Worm (Caenorhabditis elegans) whole organism, L4 larva: ENCODE results near the gene ceh-23.

Source experiments
- D1046.2 ChIP-seq: fragments of 200-800 bp; sonication (Bioruptor generic); IDR thresholded peaks from 2 replicates; pipeline ENCODE4 v1.3.6; 2022; ENCODE audit warnings: missing genetic modification characterization, missing compliant biosample characterization
- R02D3.7 ChIP-seq: fragments of 150-350 bp; sonication (generic microtip); optimal IDR thresholded peaks from 3 replicates; lab custom pipeline; 2014; ENCODE audit warnings: missing biosample characterization, missing genetic modification characterization
- T20F7.1 ChIP-seq: fragments of 200-800 bp; sonication (Bioruptor generic); optimal IDR thresholded peaks from 2 replicates; lab custom pipeline; 2018; ENCODE audit warnings: mild to moderate bottlenecking, missing genetic modification characterization, missing compliant biosample characterization
- Y48G9A.11 ChIP-seq: fragments of 200-800 bp; sonication (Bioruptor generic); IDR thresholded peaks from 2 replicates; pipeline ENCODE4 v1.3.6; 2022; ENCODE audit warnings: missing genetic modification reagents, missing genetic modification characterization, missing compliant biosample characterization
- aly-2 ChIP-seq: sonication (generic microtip); optimal IDR thresholded peaks from 2 replicates; lab custom pipeline; 2018; ENCODE audit warnings: missing biosample characterization, missing genetic modification characterization
- ceh-82 ChIP-seq: sonication (generic microtip); optimal IDR thresholded peaks from 2 replicates; lab custom pipeline; 2017; ENCODE audit warnings: missing biosample characterization, missing genetic modification characterization
- ctbp-1 ChIP-seq: fragments of 200-800 bp; sonication (Bioruptor generic); IDR thresholded peaks from 2 replicates; pipeline ENCODE4 v1.3.6; 2022; ENCODE audit warnings: missing genetic modification reagents, missing genetic modification characterization, missing compliant biosample characterization
- daf-8 ChIP-seq: fragments of 200-800 bp; sonication (Bioruptor generic); IDR thresholded peaks from 2 replicates; pipeline ENCODE4 v1.3.6; 2022; ENCODE audit warnings: missing genetic modification characterization, missing compliant biosample characterization
- dmd-9 ChIP-seq: fragments of 200-800 bp; sonication (Bioruptor generic); IDR thresholded peaks from 2 replicates; pipeline ENCODE4 v1.3.6; 2022; ENCODE audit warnings: missing genetic modification reagents, missing genetic modification characterization, missing compliant biosample characterization
- dpl-1 ChIP-seq: fragments of 150-350 bp; optimal IDR thresholded peaks from 2 replicates; lab custom pipeline; 2014; ENCODE audit warnings: missing biosample characterization, missing genetic modification reagents, missing genetic modification characterization
- duxl-1 ChIP-seq: sonication (generic microtip); optimal IDR thresholded peaks from 2 replicates; lab custom pipeline; 2016; ENCODE audit warnings: mild to moderate bottlenecking, missing genetic modification characterization, moderate library complexity, missing compliant biosample characterization; ENCODE audit not compliant: poor library complexity
- jun-1 ChIP-seq: fragments of 150-350 bp; optimal IDR thresholded peaks from 2 replicates; lab custom pipeline; 2014; ENCODE audit warnings: missing biosample characterization, missing genetic modification reagents, missing genetic modification characterization
- lim-7 ChIP-seq: fragments of 200-800 bp; sonication (Bioruptor generic); IDR thresholded peaks from 2 replicates; pipeline ENCODE4 v1.3.6; 2022; ENCODE audit warnings: missing genetic modification characterization, missing compliant biosample characterization
- lin-39 ChIP-seq: fragments of 150-350 bp; optimal IDR thresholded peaks from 2 replicates; lab custom pipeline; 2014; ENCODE audit warnings: missing biosample characterization, missing genetic modification reagents, missing genetic modification characterization
- madf-9 ChIP-seq: fragments of 200-800 bp; sonication (Bioruptor generic); conservative IDR thresholded peaks from 2 replicates; pipeline ENCODE4 v1.3.6; 2022; ENCODE audit warnings: missing genetic modification reagents, missing genetic modification characterization, missing compliant biosample characterization
- mdt-29 ChIP-seq: fragments of 200-800 bp; sonication (Bioruptor generic); IDR thresholded peaks from 2 replicates; pipeline ENCODE4 v1.3.6; 2022; ENCODE audit warnings: missing genetic modification reagents, missing genetic modification characterization, missing compliant biosample characterization
- mxl-2 ChIP-seq: fragments of 200-800 bp; sonication (Bioruptor generic); conservative IDR thresholded peaks from 2 replicates; pipeline ENCODE4 v1.3.6; 2022; ENCODE audit warnings: missing genetic modification reagents, missing genetic modification characterization, missing compliant biosample characterization
- mxl-3 ChIP-seq: fragments of 200-800 bp; sonication (Bioruptor generic); optimal IDR thresholded peaks from 2 replicates; lab custom pipeline; 2018; ENCODE audit warnings: mild to moderate bottlenecking, missing genetic modification characterization, missing compliant biosample characterization
- nhr-41 ChIP-seq: fragments of 200-800 bp; sonication (Bioruptor generic); IDR thresholded peaks from 2 replicates; pipeline ENCODE4 v1.3.6; 2022; ENCODE audit warnings: missing genetic modification reagents, missing genetic modification characterization, missing compliant biosample characterization
- nhr-6 ChIP-seq: fragments of 150-350 bp; optimal IDR thresholded peaks from 2 replicates; lab custom pipeline; 2014; ENCODE audit warnings: missing biosample characterization, missing genetic modification characterization
- rbr-2 ChIP-seq: sonication (generic microtip); optimal IDR thresholded peaks from 2 replicates; lab custom pipeline; 2016; ENCODE audit warnings: missing genotype, missing genetic modification characterization, missing compliant biosample characterization
- saeg-2 ChIP-seq: fragments of 200-800 bp; sonication (Bioruptor generic); IDR thresholded peaks from 2 replicates; pipeline ENCODE4 v1.3.6; 2022; ENCODE audit warnings: missing genetic modification reagents, missing genetic modification characterization, missing compliant biosample characterization
- set-16 ChIP-seq: fragments of 200-800 bp; sonication (Bioruptor generic); IDR thresholded peaks from 2 replicates; pipeline ENCODE4 v1.3.6; 2022; ENCODE audit warnings: missing genetic modification reagents, missing genetic modification characterization, missing compliant biosample characterization
- unc-62 ChIP-seq, 3 experiments: fragments of 150-350 bp in 1 of 3; sonication (generic microtip); optimal IDR thresholded peaks in 2 of 3; peaks in 1 of 3; 1 replicate in 1 of 3; 2 replicates in 2 of 3; lab custom pipeline; 2014 to 2017; ENCODE audit warnings: missing biosample characterization in 3 of 3, missing genetic modification characterization in 3 of 3, missing genetic modification reagents in 3 of 3, missing genotype in 1 of 3

The ceh-23 gene

ce11 chrIII:7812208-7812880, 27.0 kb upstream of the ceh-23 start:
- TF ChIP-seq set-16 (GFP tag; lab: Robert Waterston, UW): peak; percentile 91
- no peak for TF ChIP-seq T20F7.1 (GFP tag; lab: Kevin White, UChicago)
- peak in 1 of 2 experiments; percentile 12 for TF ChIP-seq unc-62 (GFP tag; optimal IDR thresholded peaks at IDR 0.05 in 1 of 2; lab: Kevin White, UChicago)
- TF ChIP-seq unc-62 (tag; optimal IDR thresholded peaks at IDR 0.05; lab: Kevin White, UChicago): no peak
- peak; percentile 62 for TF ChIP-seq duxl-1
- no peak for TF ChIP-seq rbr-2
- TF ChIP-seq mdt-29 (GFP tag; lab: Robert Waterston, UW): no peak
- TF ChIP-seq daf-8 (GFP tag; lab: Robert Waterston, UW): no peak
- TF ChIP-seq Y48G9A.11 (GFP tag; lab: Robert Waterston, UW): no peak
- no peak for TF ChIP-seq R02D3.7 (tag; lab: Kevin White, UChicago)

- TF ChIP-seq nhr-6 (tag; lab: Kevin White, UChicago) (peak; percentile 100), mxl-2 (GFP tag; lab: Robert Waterston, UW) (no peak)
- TF ChIP-seq, all 104 proteins: peak for 1
These were observed 25.0 kb upstream of the ceh-23 start, which contains the start of gene egl-5 for ce11 chrIII:7814159-7815055. Gene egl-5 (plus strand): TSS chrIII:7814374.

ce11 chrIII:7815056-7815366, 24.4 kb upstream of the ceh-23 start:
- TF ChIP-seq D1046.2 (GFP tag; lab: Robert Waterston, UW): no peak
- peak in 1 of 2 experiments; percentile 49 for TF ChIP-seq unc-62 (GFP tag; optimal IDR thresholded peaks at IDR 0.05 in 1 of 2; lab: Kevin White, UChicago)
- TF ChIP-seq unc-62 (tag; optimal IDR thresholded peaks at IDR 0.05; lab: Kevin White, UChicago): no peak
- TF ChIP-seq, all 104 proteins: peak for 1

- peak; percentile 100 for TF ChIP-seq nhr-6 (tag; lab: Kevin White, UChicago)
- no peak for TF ChIP-seq aly-2
These were observed 23.6 kb upstream of the ceh-23 start for ce11 chrIII:7815571-7816348.

ce11 chrIII:7816463-7816862, 22.9 kb upstream of the ceh-23 start:
- TF ChIP-seq jun-1 (tag; lab: Kevin White, UChicago) (no peak), ceh-82 (tag; lab: Kevin White, UChicago) (no peak), dpl-1 (GFP tag; lab: Kevin White, UChicago) (no peak), ctbp-1 (GFP tag; lab: Robert Waterston, UW) (no peak), lim-7 (GFP tag; lab: Robert Waterston, UW) (no peak), mxl-3 (GFP tag; lab: Kevin White, UChicago) (no peak), nhr-6 (tag; lab: Kevin White, UChicago) (peak; percentile 100)

ce11 chrIII:7818965-7819364, 20.4 kb upstream of the ceh-23 start:
- TF ChIP-seq lin-39 (tag; lab: Kevin White, UChicago) (no peak), nhr-41 (no peak), saeg-2 (GFP tag; lab: Robert Waterston, UW) (no peak), dmd-9 (no peak), T20F7.1 (GFP tag; lab: Kevin White, UChicago) (no peak), mxl-2 (GFP tag; lab: Robert Waterston, UW) (no peak), madf-9 (GFP tag; lab: Robert Waterston, UW) (no peak)
